Fruit fly (Drosophila melanogaster) whole organism, prepupa: ENCODE measurements around the gene HLH3B.

ENCODE experiments used
- CG11294 ChIP-seq: fragments of 200-800 bp; sonication (Bioruptor generic); IDR thresholded peaks from 2 replicates; pipeline ENCODE4 v1.3.6; 2022; ENCODE audit warnings: missing biosample characterization, missing genetic modification characterization
- CG11762 ChIP-seq: fragments of 200-800 bp; sonication (Bioruptor generic); optimal IDR thresholded peaks from 3 replicates; lab custom pipeline; 2016; ENCODE audit warnings: missing biosample characterization, missing genetic modification characterization; ENCODE audit not compliant: insufficient read depth
- CG3032 ChIP-seq: fragments of 200-800 bp; optimal IDR thresholded peaks from 2 replicates; lab custom pipeline; 2019; ENCODE audit warnings: missing biosample characterization, mild to moderate bottlenecking, missing genetic modification characterization, moderate library complexity
- CG31627 ChIP-seq: fragments of 200-800 bp; sonication (Bioruptor generic); optimal IDR thresholded peaks from 3 replicates; lab custom pipeline; 2016; ENCODE audit warnings: missing biosample characterization, missing genetic modification characterization
- CG32006 ChIP-seq: fragments of 200-800 bp; sonication (Bioruptor generic); optimal IDR thresholded peaks from 3 replicates; lab custom pipeline; 2017; ENCODE audit warnings: missing biosample characterization, mild to moderate bottlenecking, missing genetic modification characterization
- CG34406 ChIP-seq: fragments of 200-800 bp; sonication (Bioruptor generic); optimal IDR thresholded peaks from 3 replicates; lab custom pipeline; 2016; ENCODE audit warnings: missing biosample characterization, missing genetic modification characterization
- CG3919 ChIP-seq: fragments of 200-800 bp; sonication (Bioruptor generic); optimal IDR thresholded peaks from 3 replicates; lab custom pipeline; 2016; ENCODE audit warnings: missing biosample characterization, missing genetic modification characterization
- CG4318 ChIP-seq: fragments of 200-800 bp; sonication (Bioruptor generic); optimal IDR thresholded peaks from 3 replicates; lab custom pipeline; 2017; ENCODE audit warnings: missing biosample characterization, mild to moderate bottlenecking, missing genetic modification characterization
- CG6792 ChIP-seq: fragments of 200-800 bp; sonication (Bioruptor generic); optimal IDR thresholded peaks from 3 replicates; lab custom pipeline; 2016; ENCODE audit warnings: missing biosample characterization, missing genetic modification characterization
- CG6854 ChIP-seq: fragments of 200-800 bp; sonication (Bioruptor generic); optimal IDR thresholded peaks from 2 replicates; lab custom pipeline; 2017; ENCODE audit warnings: missing biosample characterization, mild to moderate bottlenecking, missing genetic modification characterization
- CG7368 ChIP-seq: fragments of 200-800 bp; sonication (Bioruptor generic); optimal IDR thresholded peaks from 3 replicates; lab custom pipeline; 2016; ENCODE audit warnings: missing biosample characterization, missing genetic modification characterization
- CG8319 ChIP-seq: fragments of 200-800 bp; sonication (Bioruptor generic); optimal IDR thresholded peaks from 3 replicates; lab custom pipeline; 2016; ENCODE audit warnings: missing biosample characterization, missing genetic modification characterization
- CG8632 ChIP-seq: fragments of 200-800 bp; sonication (Bioruptor generic); optimal IDR thresholded peaks from 3 replicates; lab custom pipeline; 2016; ENCODE audit warnings: missing biosample characterization, missing genetic modification characterization
- Eip75B ChIP-seq: fragments of 200-800 bp; sonication (Bioruptor generic); optimal IDR thresholded peaks from 3 replicates; lab custom pipeline; 2016; ENCODE audit warnings: missing biosample characterization, missing genetic modification characterization
- Eip78C ChIP-seq: fragments of 200-800 bp; sonication (Bioruptor generic); peaks from one replicate; lab custom pipeline; 2016; ENCODE audit warnings: missing biosample characterization, missing genetic modification characterization
- Ets21C ChIP-seq: fragments of 200-800 bp; sonication (Bioruptor generic); optimal IDR thresholded peaks from 3 replicates; lab custom pipeline; 2016; ENCODE audit warnings: missing biosample characterization, missing genetic modification characterization
- Hr39 ChIP-seq: fragments of 200-800 bp; sonication (Bioruptor generic); optimal IDR thresholded peaks from 2 replicates; lab custom pipeline; 2016; ENCODE audit warnings: missing biosample characterization, missing genetic modification characterization
- Hr4 ChIP-seq: fragments of 200-800 bp; sonication (Bioruptor generic); optimal IDR thresholded peaks from 3 replicates; lab custom pipeline; 2016; ENCODE audit warnings: missing biosample characterization, missing genetic modification characterization
- OdsH ChIP-seq: fragments of 200-800 bp; sonication (Bioruptor generic); optimal IDR thresholded peaks from 3 replicates; lab custom pipeline; 2016; ENCODE audit warnings: missing biosample characterization, missing genetic modification characterization
- Smox ChIP-seq: fragments of 200-800 bp; sonication (Bioruptor generic); optimal IDR thresholded peaks from 3 replicates; lab custom pipeline; 2016; ENCODE audit warnings: missing biosample characterization, missing genetic modification characterization
- Sox14 ChIP-seq: fragments of 200-800 bp; sonication (Bioruptor generic); optimal IDR thresholded peaks from 3 replicates; lab custom pipeline; 2016; ENCODE audit warnings: missing biosample characterization, missing genetic modification characterization
- dsx ChIP-seq: fragments of 200-800 bp; optimal IDR thresholded peaks from 3 replicates; lab custom pipeline; 2019; ENCODE audit warnings: missing biosample characterization, mild to moderate bottlenecking, missing genetic modification characterization, moderate library complexity; ENCODE audit not compliant: poor library complexity, severe bottlenecking
- eg ChIP-seq: fragments of 200-800 bp; sonication (Bioruptor generic); IDR thresholded peaks from 3 replicates; pipeline ENCODE4 v1.3.6; 2022; ENCODE audit warnings: missing biosample characterization, missing genetic modification characterization
- esn ChIP-seq: fragments of 200-800 bp; sonication (Bioruptor generic); optimal IDR thresholded peaks from 2 replicates; lab custom pipeline; 2016; ENCODE audit warnings: missing biosample characterization, mild to moderate bottlenecking, missing genetic modification characterization, moderate library complexity
- fd85E ChIP-seq: fragments of 200-800 bp; sonication (Bioruptor generic); optimal IDR thresholded peaks from 3 replicates; lab custom pipeline; 2016; ENCODE audit warnings: missing biosample characterization, missing genetic modification characterization
- fkh ChIP-seq: fragments of 200-800 bp; sonication (Bioruptor generic); optimal IDR thresholded peaks from 3 replicates; lab custom pipeline; 2017; ENCODE audit warnings: missing biosample characterization, mild to moderate bottlenecking, missing genetic modification characterization, moderate library complexity
- net ChIP-seq: fragments of 200-800 bp; sonication (Bioruptor generic); optimal IDR thresholded peaks from 3 replicates; lab custom pipeline; 2016; ENCODE audit warnings: missing biosample characterization, missing genetic modification characterization
- pdm3 ChIP-seq: fragments of 200-800 bp; sonication (Bioruptor generic); optimal IDR thresholded peaks from 3 replicates; lab custom pipeline; 2016; ENCODE audit warnings: missing biosample characterization, missing genetic modification characterization
- ss ChIP-seq, 2 experiments: fragments of 200-800 bp; sonication (Bioruptor generic); optimal IDR thresholded peaks; 2 replicates in 1 of 2; 3 replicates in 1 of 2; lab custom pipeline; 2017 to 2018; ENCODE audit warnings: mild to moderate bottlenecking in 2 of 2, missing biosample characterization in 2 of 2, missing genetic modification characterization in 2 of 2, moderate library complexity in 1 of 2
- svp ChIP-seq: fragments of 200-800 bp; sonication (Bioruptor generic); peaks from one replicate; lab custom pipeline; 2016; ENCODE audit warnings: missing biosample characterization, missing genetic modification characterization
- vri ChIP-seq: fragments of 200-800 bp; sonication (Bioruptor generic); optimal IDR thresholded peaks from 3 replicates; lab custom pipeline; 2016; ENCODE audit warnings: missing biosample characterization, mild to moderate bottlenecking, missing genetic modification characterization

HLH3B gene

DNA sequence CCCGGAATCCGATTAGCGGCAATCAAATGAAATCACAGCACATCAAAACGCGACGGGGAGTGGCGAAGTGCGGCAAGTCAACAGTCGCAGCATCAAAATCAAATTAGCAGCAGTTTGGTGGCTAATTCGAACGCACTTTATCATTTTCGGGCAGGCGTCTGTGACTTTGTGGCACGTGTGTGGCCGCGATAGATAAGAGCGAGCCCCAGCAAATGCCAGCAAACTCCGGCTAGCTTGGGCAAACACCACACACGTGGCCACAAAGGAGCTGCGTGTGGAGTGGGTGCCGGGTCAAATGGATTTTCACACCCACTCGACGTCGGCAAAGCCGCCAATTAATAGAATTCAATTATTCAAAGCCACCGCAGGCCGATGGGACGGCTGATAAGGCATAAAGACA, 2.4 kb upstream of the HLH3B start:
- TF ChIP-seq CG8632 (GFP tag; lab: Kevin White, UChicago) (no peak), CG11762 (GFP tag; lab: Kevin White, UChicago) (no peak), dsx (GFP tag; lab: Kevin White, UChicago) (no peak), esn (GFP tag; lab: Kevin White, UChicago) (no peak), Hr4 (GFP tag; lab: Kevin White, UChicago) (no peak), CG32006 (GFP tag; lab: Kevin White, UChicago) (no peak), OdsH (GFP tag; lab: Kevin White, UChicago) (no peak), fd85E (GFP tag; lab: Kevin White, UChicago) (no peak), eg (GFP tag; lab: Robert Waterston, UW) (no peak), ss (GFP tag; optimal IDR thresholded peaks at IDR 0.05; lab: Kevin White, UChicago) (no peak), Smox (no peak), CG3919 (GFP tag; lab: Kevin White, UChicago) (no peak), vri (GFP tag; lab: Kevin White, UChicago) (no peak), CG31627 (GFP tag; lab: Kevin White, UChicago) (no peak), CG6792 (GFP tag; lab: Kevin White, UChicago) (no peak), net (GFP tag; lab: Kevin White, UChicago) (no peak), CG8319 (GFP tag; lab: Kevin White, UChicago) (no peak), Eip75B (GFP tag; lab: Kevin White, UChicago) (no peak), Ets21C (GFP tag; lab: Kevin White, UChicago) (no peak)
- TF ChIP-seq, all 60 proteins: peak for 0

DNA sequence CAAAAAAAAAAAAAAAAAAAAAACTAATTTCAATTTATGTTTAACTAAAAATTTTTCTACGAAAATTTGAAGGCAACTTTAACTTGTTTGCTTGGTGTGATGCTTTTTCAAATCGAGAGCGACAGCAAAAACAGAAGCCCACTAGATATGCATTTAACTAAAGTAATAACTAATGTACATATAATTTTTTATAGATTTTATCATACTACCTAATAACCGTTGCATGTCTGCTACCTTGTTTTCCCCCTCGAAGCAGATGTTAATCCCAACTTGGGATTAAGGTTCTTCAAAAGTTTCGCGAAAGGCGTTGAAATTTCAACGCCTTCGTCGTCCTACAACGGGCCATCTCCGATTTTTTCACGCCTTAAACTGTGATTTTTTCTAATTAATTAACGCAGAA, 1.3 kb upstream of the HLH3B start, which contains the start of gene CG2652:
TSS of gene CG2652 (minus strand) at position 101 of the 400 bp plus-strand sequence.
- no peak for TF ChIP-seq CG3032
- TF ChIP-seq CG8319 (GFP tag; lab: Kevin White, UChicago), result no peak
- TF ChIP-seq CG11294, result no peak
- TF ChIP-seq CG31627 (GFP tag; lab: Kevin White, UChicago), result no peak
- TF ChIP-seq pdm3 (GFP tag; lab: Kevin White, UChicago), result no peak
- TF ChIP-seq CG4318 (GFP tag; lab: Kevin White, UChicago), result no peak

DNA sequence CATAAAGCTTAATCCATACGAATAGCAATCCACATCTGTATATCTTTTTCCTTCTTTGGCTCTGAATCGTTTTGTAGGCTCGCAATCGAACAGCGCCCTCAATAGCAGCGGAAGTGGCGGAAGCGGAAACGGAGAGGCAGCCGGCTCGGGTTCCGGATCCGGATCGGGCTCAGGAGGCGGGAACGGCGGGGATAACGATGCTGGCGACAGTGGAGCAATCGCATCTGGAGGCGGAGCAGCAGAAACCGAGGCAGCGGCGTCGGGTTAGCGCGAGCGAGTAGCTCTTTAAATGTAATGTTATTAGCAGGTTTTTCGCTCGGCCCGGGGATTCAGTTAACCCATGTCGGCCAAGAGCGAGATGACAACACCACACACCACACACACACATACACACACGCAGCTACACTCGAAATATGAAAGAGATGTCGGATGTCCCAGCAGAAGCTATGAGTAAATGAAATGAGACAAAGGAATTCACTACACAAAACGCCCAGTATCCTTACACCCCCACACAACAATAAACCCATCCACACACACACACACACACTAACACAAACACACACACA, 4.4 kb downstream of the HLH3B start:
- peak; percentile 57 for TF ChIP-seq Eip78C (GFP tag; lab: Kevin White, UChicago)
- TF ChIP-seq ss (GFP tag; optimal IDR thresholded peaks at IDR 0.05; lab: Kevin White, UChicago), result peak in 1 of 2 experiments; percentile 8
- TF ChIP-seq CG3919 (GFP tag; lab: Kevin White, UChicago), result no peak
- TF ChIP-seq, all 60 proteins: peak for 2

DNA sequence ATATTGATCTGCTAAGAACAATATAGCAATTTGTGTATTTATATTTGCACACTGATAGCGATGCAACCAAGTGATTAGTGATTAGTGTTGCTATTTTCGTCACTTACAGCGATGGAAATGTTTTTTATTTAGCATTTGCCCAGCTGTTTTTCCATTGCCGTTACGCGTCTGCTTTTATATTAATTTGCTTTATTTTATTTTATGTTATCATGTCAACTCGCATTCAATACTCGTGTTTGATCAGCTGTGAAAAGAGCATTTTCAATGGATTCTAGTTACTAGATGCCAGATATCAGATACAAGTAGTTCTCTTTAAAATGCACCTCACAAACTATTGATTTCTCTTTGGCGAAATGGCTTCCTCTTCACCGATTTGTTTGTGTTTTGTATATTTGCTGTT, 18.1 kb downstream of the HLH3B start:
- no peak for TF ChIP-seq CG7368
- no peak for TF ChIP-seq Eip75B (GFP tag; lab: Kevin White, UChicago)
- no peak for TF ChIP-seq CG34406 (GFP tag; lab: Kevin White, UChicago)
- TF ChIP-seq fkh (GFP tag; lab: Kevin White, UChicago), result peak; percentile 55
- no peak for TF ChIP-seq CG6792 (GFP tag; lab: Kevin White, UChicago)

DNA sequence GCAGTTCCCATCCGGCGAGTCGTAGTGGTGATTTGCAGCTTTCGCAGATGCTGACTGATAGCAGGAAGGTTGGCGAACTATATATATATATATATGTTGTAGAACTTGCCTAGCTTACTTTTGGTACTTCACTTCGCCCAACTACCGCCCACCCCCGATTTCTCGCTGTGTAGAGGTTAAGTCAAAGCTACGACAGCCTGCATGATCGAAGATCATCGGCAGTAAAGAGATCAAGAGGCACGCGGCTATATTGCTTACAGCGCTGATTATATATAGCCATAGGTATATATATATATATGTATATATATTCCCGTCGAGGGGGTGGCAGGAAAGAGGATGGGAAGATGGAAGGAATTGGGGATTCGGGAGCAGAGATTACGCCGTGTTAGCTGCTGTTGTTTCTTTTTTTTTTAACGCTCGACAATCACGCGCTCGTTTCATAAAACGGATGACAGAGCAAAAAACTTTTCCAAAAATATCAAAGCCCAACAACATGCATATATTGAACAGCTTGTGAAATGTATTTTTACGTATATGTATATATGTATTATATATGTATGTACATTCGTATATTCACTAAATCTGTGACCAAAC, 18.9 kb downstream of the HLH3B start:
- TF ChIP-seq svp (GFP tag; lab: Kevin White, UChicago) (peak; percentile 96), CG6854 (GFP tag; lab: Kevin White, UChicago) (no peak), Sox14 (GFP tag; lab: Kevin White, UChicago) (no peak), Hr39 (GFP tag; lab: Kevin White, UChicago) (no peak), esn (GFP tag; lab: Kevin White, UChicago) (no peak)
- TF ChIP-seq, all 60 proteins: peak for 1
